Fruit fly (Drosophila melanogaster) whole organism, embryonic: ENCODE data around the gene CG10208.

Source experiments
- CG1024 ChIP-seq: fragments of 200-800 bp; sonication (Bioruptor generic); IDR thresholded peaks from 2 replicates; pipeline ENCODE4 v1.3.6; 2022; ENCODE audit warnings: missing biosample characterization, missing genetic modification characterization
- CG12236 ChIP-seq: fragments of 200-800 bp; sonication (Bioruptor generic); optimal IDR thresholded peaks from 2 replicates; lab custom pipeline; 2016; ENCODE audit warnings: missing biosample characterization, missing genetic modification characterization
- CG12391 ChIP-seq: fragments of 200-800 bp; sonication (Bioruptor generic); optimal IDR thresholded peaks from 3 replicates; lab custom pipeline; 2018; ENCODE audit warnings: missing biosample characterization, mild to moderate bottlenecking, missing genetic modification characterization, moderate library complexity
- CG13287 ChIP-seq: fragments of 200-800 bp; sonication (Bioruptor generic); IDR thresholded peaks from 2 replicates; pipeline ENCODE4 v1.3.6; 2022; ENCODE audit warnings: missing biosample characterization, missing genetic modification characterization; ENCODE audit not compliant: partially characterized antibody
- CG13424 ChIP-seq: fragments of 200-800 bp; sonication (Bioruptor generic); optimal IDR thresholded peaks from 2 replicates; lab custom pipeline; 2019; ENCODE audit warnings: missing biosample characterization, mild to moderate bottlenecking, missing genetic modification characterization, moderate library complexity
- CG15514 ChIP-seq: fragments of 200-800 bp; sonication (Bioruptor generic); optimal IDR thresholded peaks from 3 replicates; lab custom pipeline; 2017; ENCODE audit warnings: missing biosample characterization, missing genetic modification characterization, mild to moderate bottlenecking, moderate library complexity, missing genetic modification reagents
- CG16863 ChIP-seq: fragments of 200-800 bp; sonication (Bioruptor generic); optimal IDR thresholded peaks from 3 replicates; lab custom pipeline; 2016; ENCODE audit warnings: missing biosample characterization, missing genetic modification characterization
- CG18599 ChIP-seq: fragments of 200-800 bp; sonication (Bioruptor generic); optimal IDR thresholded peaks from 3 replicates; lab custom pipeline; 2017; ENCODE audit warnings: missing biosample characterization, missing genetic modification characterization, mild to moderate bottlenecking, moderate library complexity, missing genetic modification reagents
- CG30403 ChIP-seq: fragments of 200-800 bp; sonication (Bioruptor generic); optimal IDR thresholded peaks from 3 replicates; lab custom pipeline; 2016; ENCODE audit warnings: missing biosample characterization, missing genetic modification characterization
- CG3065 ChIP-seq: fragments of 200-800 bp; sonication (Bioruptor generic); optimal IDR thresholded peaks from 2 replicates; lab custom pipeline; 2016; ENCODE audit warnings: missing biosample characterization, missing genetic modification characterization
- CG31365 ChIP-seq: fragments of 200-800 bp; sonication (Bioruptor generic); optimal IDR thresholded peaks from 2 replicates; lab custom pipeline; 2018; ENCODE audit warnings: missing biosample characterization, mild to moderate bottlenecking, missing genetic modification characterization
- CG31441 ChIP-seq: fragments of 200-800 bp; sonication (Bioruptor generic); IDR thresholded peaks from 2 replicates; pipeline ENCODE4 v1.3.6; 2022; ENCODE audit warnings: missing biosample characterization, missing genetic modification characterization
- CG34422 ChIP-seq: fragments of 200-800 bp; sonication (Bioruptor generic); IDR thresholded peaks from 3 replicates; pipeline ENCODE4 v1.3.6; 2022; ENCODE audit warnings: missing biosample characterization, missing genetic modification characterization
- CG3726 ChIP-seq: fragments of 200-800 bp; sonication (Bioruptor generic); IDR thresholded peaks from 3 replicates; pipeline ENCODE4, ENCODE4 v1.3.6; 2022; ENCODE audit warnings: missing biosample characterization, missing genetic modification characterization
- CG4360 ChIP-seq: fragments of 200-800 bp; sonication (Bioruptor generic); IDR thresholded peaks from 2 replicates; pipeline ENCODE4 v1.3.6; 2022; ENCODE audit warnings: missing biosample characterization, missing genetic modification characterization
- CG43689 ChIP-seq: fragments of 200-800 bp; sonication (Bioruptor generic); IDR thresholded peaks from 2 replicates; pipeline ENCODE4 v1.3.6; 2022; ENCODE audit warnings: missing biosample characterization, missing genetic modification characterization
- CG4730 ChIP-seq: fragments of 200-800 bp; sonication (Bioruptor generic); IDR thresholded peaks from 2 replicates; pipeline ENCODE4 v1.3.6; 2022; ENCODE audit warnings: missing biosample characterization, missing genetic modification characterization
- CG4820 ChIP-seq: fragments of 200-800 bp; sonication (Bioruptor generic); optimal IDR thresholded peaks from 3 replicates; lab custom pipeline; 2016; ENCODE audit warnings: missing biosample characterization, missing genetic modification characterization
- CG4854 ChIP-seq: fragments of 200-800 bp; sonication (Bioruptor generic); optimal IDR thresholded peaks from 2 replicates; lab custom pipeline; 2016; ENCODE audit warnings: missing biosample characterization, missing genetic modification characterization, inconsistent platforms
- CG6254 ChIP-seq: fragments of 200-800 bp; sonication (Bioruptor generic); optimal IDR thresholded peaks from 3 replicates; lab custom pipeline; 2017; ENCODE audit warnings: mild to moderate bottlenecking, missing biosample characterization, missing genetic modification reagents, missing genetic modification characterization
- CG6854 ChIP-seq: fragments of 200-800 bp; sonication (Bioruptor generic); optimal IDR thresholded peaks from 3 replicates; lab custom pipeline; 2017; ENCODE audit warnings: missing biosample characterization, mild to moderate bottlenecking, missing genetic modification characterization
- CG8359 ChIP-seq: fragments of 200-800 bp; sonication (Bioruptor generic); optimal IDR thresholded peaks from 2 replicates; lab custom pipeline; 2017; ENCODE audit warnings: missing biosample characterization, mild to moderate bottlenecking, missing genetic modification characterization, borderline replicate concordance
- CG9817 ChIP-seq: fragments of 200-800 bp; sonication (Bioruptor generic); optimal IDR thresholded peaks from 2 replicates; lab custom pipeline; 2018; ENCODE audit warnings: missing biosample characterization, mild to moderate bottlenecking, missing genetic modification characterization, moderate library complexity
- Deaf1 ChIP-seq: fragments of 200-800 bp; optimal IDR thresholded peaks from 3 replicates; lab custom pipeline; 2019; ENCODE audit warnings: missing biosample characterization, mild to moderate bottlenecking, missing genetic modification characterization, moderate library complexity
- HLH4C ChIP-seq: fragments of 200-800 bp; sonication (Bioruptor generic); IDR thresholded peaks from 3 replicates; pipeline ENCODE4 v1.3.6; 2022; ENCODE audit warnings: missing biosample characterization, missing genetic modification characterization; ENCODE audit not compliant: partially characterized antibody
- HLH54F ChIP-seq: fragments of 200-800 bp; sonication (Bioruptor generic); optimal IDR thresholded peaks from 3 replicates; lab custom pipeline; 2016; ENCODE audit warnings: missing biosample characterization, missing genetic modification characterization
- Med ChIP-seq: fragments of 200-800 bp; sonication (Bioruptor generic); peaks from one replicate; lab custom pipeline; 2016; ENCODE audit warnings: missing biosample characterization, missing genetic modification characterization, mild to moderate bottlenecking, inconsistent platforms, moderate library complexity
- Myb ChIP-seq: fragments of 200-800 bp; sonication (Bioruptor generic); optimal IDR thresholded peaks from 2 replicates; lab custom pipeline; 2016; ENCODE audit warnings: missing biosample characterization, missing genetic modification characterization
- Six4 ChIP-seq: fragments of 200-800 bp; sonication (Bioruptor generic); optimal IDR thresholded peaks from 2 replicates; lab custom pipeline; 2016; ENCODE audit warnings: missing biosample characterization, missing genetic modification characterization
- Sry-β ChIP-seq: fragments of 200-800 bp; sonication (Bioruptor generic); optimal IDR thresholded peaks from 2 replicates; lab custom pipeline; 2018; ENCODE audit warnings: missing biosample characterization, mild to moderate bottlenecking, missing genetic modification characterization, moderate library complexity
- Trl ChIP-seq, 3 experiments: fragments of >200 bp in 2 of 3; fragments of 200-800 bp in 1 of 3; sonication (Bioruptor generic) in 1 of 3; optimal IDR thresholded peaks; 2 replicates in 1 of 3; 3 replicates in 2 of 3; lab custom pipeline; 2016 to 2017; ENCODE audit warnings: missing biosample characterization in 1 of 3, missing genetic modification characterization in 1 of 3
- al ChIP-seq: fragments of 200-800 bp; sonication (Bioruptor generic); IDR thresholded peaks from 2 replicates; pipeline ENCODE4 v1.3.6; 2022; ENCODE audit warnings: missing biosample characterization, missing genetic modification characterization
- amos ChIP-seq: fragments of 200-800 bp; sonication (Bioruptor generic); IDR thresholded peaks from 2 replicates; pipeline ENCODE4 v1.3.6; 2022; ENCODE audit warnings: missing biosample characterization, missing genetic modification characterization; ENCODE audit not compliant: partially characterized antibody
- chif ChIP-seq, 2 experiments: fragments of 200-800 bp; sonication (Bioruptor generic); optimal IDR thresholded peaks; 3 replicates each; lab custom pipeline; 2016; ENCODE audit warnings: missing biosample characterization in 2 of 2, missing genetic modification characterization in 2 of 2
- chinmo ChIP-seq: fragments of 200-800 bp; sonication (Bioruptor generic); IDR thresholded peaks from 4 replicates; pipeline ENCODE4 v1.3.6; 2022; ENCODE audit warnings: missing biosample characterization, missing genetic modification characterization; ENCODE audit not compliant: partially characterized antibody
- dan ChIP-seq: fragments of 200-800 bp; sonication (Bioruptor generic); IDR thresholded peaks from 2 replicates; pipeline ENCODE4 v1.3.6; 2022; ENCODE audit warnings: missing biosample characterization, missing genetic modification characterization
- dati ChIP-seq: fragments of 200-800 bp; sonication (Bioruptor generic); IDR thresholded peaks from 2 replicates; pipeline ENCODE4 v1.3.6; 2022; ENCODE audit warnings: missing biosample characterization, missing genetic modification characterization
- emc ChIP-seq: fragments of 200-800 bp; sonication (Bioruptor generic); optimal IDR thresholded peaks from 2 replicates; lab custom pipeline; 2016; ENCODE audit warnings: missing biosample characterization, missing genetic modification characterization
- ewg ChIP-seq: fragments of 200-800 bp; sonication (Bioruptor generic); optimal IDR thresholded peaks from 3 replicates; lab custom pipeline; 2017; ENCODE audit warnings: mild to moderate bottlenecking, missing biosample characterization, missing genetic modification reagents, missing genetic modification characterization
- grau ChIP-seq: fragments of 200-800 bp; optimal IDR thresholded peaks from 3 replicates; lab custom pipeline; 2019; ENCODE audit warnings: missing biosample characterization, mild to moderate bottlenecking, missing genetic modification characterization, moderate library complexity
- gsb ChIP-seq: fragments of 200-800 bp; sonication (Bioruptor generic); IDR thresholded peaks from 2 replicates; pipeline ENCODE4 v1.3.6; 2022; ENCODE audit warnings: missing biosample characterization, missing genetic modification characterization
- hth ChIP-seq: fragments of >200 bp; optimal IDR thresholded peaks from 2 replicates; lab custom pipeline; 2017; ENCODE audit warnings: inconsistent platforms
- jing ChIP-seq: fragments of 200-800 bp; sonication (Bioruptor generic); optimal IDR thresholded peaks from 2 replicates; lab custom pipeline; 2018; ENCODE audit warnings: missing biosample characterization, mild to moderate bottlenecking, missing genetic modification characterization
- onecut ChIP-seq: fragments of 200-800 bp; sonication (Bioruptor generic); IDR thresholded peaks from 2 replicates; pipeline ENCODE4 v1.3.6; 2022; ENCODE audit warnings: missing biosample characterization, missing genetic modification characterization
- slou ChIP-seq: fragments of 200-800 bp; sonication (Bioruptor generic); optimal IDR thresholded peaks from 3 replicates; lab custom pipeline; 2016; ENCODE audit warnings: missing biosample characterization, missing genetic modification characterization
- so ChIP-seq: fragments of 200-800 bp; sonication (Bioruptor generic); IDR thresholded peaks from 3 replicates; pipeline ENCODE4 v1.3.6; 2022; ENCODE audit warnings: missing biosample characterization, missing genetic modification characterization
- sob ChIP-seq: fragments of 200-800 bp; sonication (Bioruptor generic); IDR thresholded peaks from 2 replicates; pipeline ENCODE4 v1.3.6; 2022; ENCODE audit warnings: missing biosample characterization, missing genetic modification characterization
- unc-4 ChIP-seq: fragments of 200-800 bp; sonication (Bioruptor generic); IDR thresholded peaks from 2 replicates; pipeline ENCODE4 v1.3.6; 2022; ENCODE audit warnings: missing biosample characterization, missing genetic modification characterization; ENCODE audit not compliant: partially characterized antibody
- unpg ChIP-seq: fragments of 200-800 bp; sonication (Bioruptor generic); optimal IDR thresholded peaks from 3 replicates; lab custom pipeline; 2018; ENCODE audit warnings: missing biosample characterization, mild to moderate bottlenecking, missing genetic modification characterization, moderate library complexity
- zfh2 ChIP-seq: fragments of 200-800 bp; sonication (Bioruptor generic); optimal IDR thresholded peaks from 2 replicates; lab custom pipeline; 2016; ENCODE audit warnings: missing biosample characterization, missing genetic modification characterization

CG10208 gene

dm6 chr3R:23726740-23727139 is 47.2 kb downstream of the CG10208 start (continued):
- no peak for TF ChIP-seq CG13287 (GFP tag; lab: Robert Waterston, UW)
- 0 out of 4 replicates have a peak, but pooled peaks have one; percentile 36 for TF ChIP-seq chinmo (GFP tag; lab: Robert Waterston, UW)
- TF ChIP-seq CG3065 (GFP tag; lab: Kevin White, UChicago) = peak; percentile 13
- no peak for TF ChIP-seq Trl (optimal IDR thresholded peaks at IDR 0.05; lab: Kevin White, UChicago)
- peak; percentile 64 for TF ChIP-seq Trl (GFP tag; optimal IDR thresholded peaks at IDR 0.05; lab: Kevin White, UChicago)
- peak; percentile 2 for TF ChIP-seq CG8359
- peak; percentile 22 for TF ChIP-seq jing (GFP tag; lab: Kevin White, UChicago)
- TF ChIP-seq gsb (GFP tag; lab: Robert Waterston, UW) = peak; percentile 75
- TF ChIP-seq CG6854 (GFP tag; lab: Kevin White, UChicago) = peak; percentile 78
- peak; percentile 83 for TF ChIP-seq CG12391 (tag; lab: Kevin White, UChicago)
- peak; percentile 81 for TF ChIP-seq CG15514 (GFP tag; lab: Kevin White, UChicago)
- TF ChIP-seq CG16863 = peak; percentile 50
- TF ChIP-seq CG12236 (GFP tag; lab: Kevin White, UChicago) = no peak
- TF ChIP-seq CG4360 (GFP tag; lab: Robert Waterston, UW) = peak; percentile 14; the same call in 1 of the 2 replicates
- TF ChIP-seq unpg (GFP tag; lab: Kevin White, UChicago) = peak; percentile 82
- TF ChIP-seq Myb (GFP tag; lab: Kevin White, UChicago) = peak; percentile 42
- no peak for TF ChIP-seq unc-4
- TF ChIP-seq so (GFP tag; lab: Robert Waterston, UW) = peak; percentile 66; the same call in 1 of the 3 replicates
- peak; percentile 89 for TF ChIP-seq sob (GFP tag; lab: Robert Waterston, UW)
- no peak for TF ChIP-seq CG6254 (GFP tag; lab: Kevin White, UChicago)
- peak; percentile 63 for TF ChIP-seq CG13424 (tag; lab: Kevin White, UChicago)
- no peak for TF ChIP-seq Sry-β
- TF ChIP-seq CG9817 = peak; percentile 69
- TF ChIP-seq CG31365 = peak; percentile 1
- TF ChIP-seq Six4 (GFP tag; lab: Kevin White, UChicago) = peak; percentile 48
- peak; percentile 45 to 57 for TF ChIP-seq chif (GFP tag; optimal IDR thresholded peaks at IDR 0.05; lab: Kevin White, UChicago)
- peak; percentile 87 for TF ChIP-seq grau (tag; lab: Kevin White, UChicago)
- TF ChIP-seq CG4820 (GFP tag; lab: Kevin White, UChicago) = peak; percentile 52
- peak; percentile 72 for TF ChIP-seq CG4730
- TF ChIP-seq HLH4C = no peak
- TF ChIP-seq CG30403 (GFP tag; lab: Kevin White, UChicago) = peak; percentile 86
- TF ChIP-seq CG43689 = peak; percentile 40; the same call in 1 of the 2 replicates
- TF ChIP-seq CG4854 (GFP tag; lab: Kevin White, UChicago) = peak; percentile 68
- TF ChIP-seq CG18599 (GFP tag; lab: Kevin White, UChicago) = peak; percentile 94
- TF ChIP-seq Deaf1 = peak; percentile 63
- no peak for TF ChIP-seq dan
- TF ChIP-seq CG1024 (GFP tag; lab: Robert Waterston, UW) = no peak; the same call in 1 of the 2 replicates
- peak; percentile 87 for TF ChIP-seq al (GFP tag; lab: Robert Waterston, UW)
- TF ChIP-seq CG3726 = no peak
- TF ChIP-seq onecut (GFP tag; lab: Robert Waterston, UW) = no peak
- TF ChIP-seq ewg = no peak
- TF ChIP-seq CG31441 (GFP tag; lab: Robert Waterston, UW) = peak; percentile 77
- no peak; the same call in 2 of the 3 replicates for TF ChIP-seq CG34422 (GFP tag; lab: Robert Waterston, UW)
- TF ChIP-seq hth = no peak
- TF ChIP-seq amos (GFP tag; lab: Robert Waterston, UW) = no peak
- TF ChIP-seq HLH54F (GFP tag; lab: Kevin White, UChicago) = peak; percentile 73
- no peak for TF ChIP-seq dati
- TF ChIP-seq Med (GFP tag; lab: Kevin White, UChicago) = peak; percentile 95
- peak; percentile 71 for TF ChIP-seq slou (GFP tag; lab: Kevin White, UChicago)
- no peak for TF ChIP-seq emc (GFP tag; lab: Kevin White, UChicago)
- TF ChIP-seq zfh2 = peak; percentile 86
